Fruit fly (Drosophila melanogaster) whole organism, prepupa: ENCODE results near the gene ND-B17.

ENCODE experiments used
- CG10669 ChIP-seq: fragments of 200-800 bp; sonication (Bioruptor generic); optimal IDR thresholded peaks from 3 replicates; lab custom pipeline; 2018; ENCODE audit warnings: missing biosample characterization, mild to moderate bottlenecking, missing genetic modification characterization, moderate library complexity
- CG11294 ChIP-seq: fragments of 200-800 bp; sonication (Bioruptor generic); IDR thresholded peaks from 2 replicates; pipeline ENCODE4 v1.3.6; 2022; ENCODE audit warnings: missing biosample characterization, missing genetic modification characterization
- CG11762 ChIP-seq: fragments of 200-800 bp; sonication (Bioruptor generic); optimal IDR thresholded peaks from 3 replicates; lab custom pipeline; 2016; ENCODE audit warnings: missing biosample characterization, missing genetic modification characterization; ENCODE audit not compliant: insufficient read depth
- CG11902 ChIP-seq: fragments of 200-800 bp; sonication (Bioruptor generic); optimal IDR thresholded peaks from 3 replicates; lab custom pipeline; 2016; ENCODE audit warnings: missing biosample characterization, missing genetic modification characterization
- CG15336 ChIP-seq: fragments of 200-800 bp; sonication (Bioruptor generic); IDR thresholded peaks from 2 replicates; pipeline ENCODE4 v1.3.6; 2022; ENCODE audit warnings: missing biosample characterization, missing genetic modification characterization
- CG1621 ChIP-seq: fragments of 200-800 bp; sonication (Bioruptor generic); optimal IDR thresholded peaks from 3 replicates; lab custom pipeline; 2018; ENCODE audit warnings: missing biosample characterization, mild to moderate bottlenecking, missing genetic modification characterization
- CG3032 ChIP-seq: fragments of 200-800 bp; optimal IDR thresholded peaks from 2 replicates; lab custom pipeline; 2019; ENCODE audit warnings: missing biosample characterization, mild to moderate bottlenecking, missing genetic modification characterization, moderate library complexity
- CG31627 ChIP-seq: fragments of 200-800 bp; sonication (Bioruptor generic); optimal IDR thresholded peaks from 3 replicates; lab custom pipeline; 2016; ENCODE audit warnings: missing biosample characterization, missing genetic modification characterization
- CG32006 ChIP-seq: fragments of 200-800 bp; sonication (Bioruptor generic); optimal IDR thresholded peaks from 3 replicates; lab custom pipeline; 2017; ENCODE audit warnings: missing biosample characterization, mild to moderate bottlenecking, missing genetic modification characterization
- CG34406 ChIP-seq: fragments of 200-800 bp; sonication (Bioruptor generic); optimal IDR thresholded peaks from 3 replicates; lab custom pipeline; 2016; ENCODE audit warnings: missing biosample characterization, missing genetic modification characterization
- CG3919 ChIP-seq: fragments of 200-800 bp; sonication (Bioruptor generic); optimal IDR thresholded peaks from 3 replicates; lab custom pipeline; 2016; ENCODE audit warnings: missing biosample characterization, missing genetic modification characterization
- CG4318 ChIP-seq: fragments of 200-800 bp; sonication (Bioruptor generic); optimal IDR thresholded peaks from 3 replicates; lab custom pipeline; 2017; ENCODE audit warnings: missing biosample characterization, mild to moderate bottlenecking, missing genetic modification characterization
- CG6163 ChIP-seq: fragments of 200-800 bp; sonication (Bioruptor generic); IDR thresholded peaks from 3 replicates; pipeline ENCODE4 v1.3.6; 2022; ENCODE audit warnings: missing biosample characterization, missing genetic modification characterization
- CG6792 ChIP-seq: fragments of 200-800 bp; sonication (Bioruptor generic); optimal IDR thresholded peaks from 3 replicates; lab custom pipeline; 2016; ENCODE audit warnings: missing biosample characterization, missing genetic modification characterization
- CG6808 ChIP-seq: fragments of 200-800 bp; sonication (Bioruptor generic); optimal IDR thresholded peaks from 3 replicates; lab custom pipeline; 2017; ENCODE audit warnings: missing biosample characterization, missing genetic modification characterization, mild to moderate bottlenecking, moderate library complexity, missing genetic modification reagents
- CG6854 ChIP-seq: fragments of 200-800 bp; sonication (Bioruptor generic); optimal IDR thresholded peaks from 2 replicates; lab custom pipeline; 2017; ENCODE audit warnings: missing biosample characterization, mild to moderate bottlenecking, missing genetic modification characterization
- CG7368 ChIP-seq: fragments of 200-800 bp; sonication (Bioruptor generic); optimal IDR thresholded peaks from 3 replicates; lab custom pipeline; 2016; ENCODE audit warnings: missing biosample characterization, missing genetic modification characterization
- CG8119 ChIP-seq: fragments of 200-800 bp; sonication (Bioruptor generic); IDR thresholded peaks from 3 replicates; pipeline ENCODE4 v1.3.6; 2022; ENCODE audit warnings: missing biosample characterization, missing genetic modification characterization
- CG8319 ChIP-seq: fragments of 200-800 bp; sonication (Bioruptor generic); optimal IDR thresholded peaks from 3 replicates; lab custom pipeline; 2016; ENCODE audit warnings: missing biosample characterization, missing genetic modification characterization
- CG9139 ChIP-seq: fragments of 200-800 bp; sonication (Bioruptor generic); optimal IDR thresholded peaks from 3 replicates; lab custom pipeline; 2017; ENCODE audit warnings: missing biosample characterization, mild to moderate bottlenecking, missing genetic modification characterization
- Eip78C ChIP-seq: fragments of 200-800 bp; sonication (Bioruptor generic); peaks from one replicate; lab custom pipeline; 2016; ENCODE audit warnings: missing biosample characterization, missing genetic modification characterization
- Eip93F ChIP-seq: fragments of 200-800 bp; sonication (Bioruptor generic); optimal IDR thresholded peaks from 2 replicates; lab custom pipeline; 2016; ENCODE audit warnings: missing biosample characterization, mild to moderate bottlenecking, missing genetic modification characterization
- Hr38 ChIP-seq: sonication (Bioruptor generic); optimal IDR thresholded peaks from 2 replicates; lab custom pipeline; 2016; ENCODE audit warnings: missing biosample characterization, missing genetic modification characterization
- Hr39 ChIP-seq: fragments of 200-800 bp; sonication (Bioruptor generic); optimal IDR thresholded peaks from 2 replicates; lab custom pipeline; 2016; ENCODE audit warnings: missing biosample characterization, missing genetic modification characterization
- Hr4 ChIP-seq: fragments of 200-800 bp; sonication (Bioruptor generic); optimal IDR thresholded peaks from 3 replicates; lab custom pipeline; 2016; ENCODE audit warnings: missing biosample characterization, missing genetic modification characterization
- Met ChIP-seq: fragments of 200-800 bp; sonication (Bioruptor generic); optimal IDR thresholded peaks from 3 replicates; lab custom pipeline; 2016; ENCODE audit warnings: missing biosample characterization, missing genetic modification characterization
- OdsH ChIP-seq: fragments of 200-800 bp; sonication (Bioruptor generic); optimal IDR thresholded peaks from 3 replicates; lab custom pipeline; 2016; ENCODE audit warnings: missing biosample characterization, missing genetic modification characterization
- Smox ChIP-seq: fragments of 200-800 bp; sonication (Bioruptor generic); optimal IDR thresholded peaks from 3 replicates; lab custom pipeline; 2016; ENCODE audit warnings: missing biosample characterization, missing genetic modification characterization
- Sox102F ChIP-seq: fragments of 200-800 bp; sonication (Bioruptor generic); optimal IDR thresholded peaks from 2 replicates; lab custom pipeline; 2016; ENCODE audit warnings: missing biosample characterization, mild to moderate bottlenecking, missing genetic modification characterization
- achi ChIP-seq: fragments of 200-800 bp; sonication (Bioruptor generic); optimal IDR thresholded peaks from 3 replicates; lab custom pipeline; 2016; ENCODE audit warnings: missing biosample characterization, missing genetic modification characterization
- acj6 ChIP-seq: fragments of 200-800 bp; sonication (Bioruptor generic); optimal IDR thresholded peaks from 3 replicates; lab custom pipeline; 2016; ENCODE audit warnings: missing biosample characterization, missing genetic modification characterization
- cyc ChIP-seq: fragments of 200-800 bp; sonication (Bioruptor generic); optimal IDR thresholded peaks from 3 replicates; lab custom pipeline; 2016; ENCODE audit warnings: missing biosample characterization, missing genetic modification characterization
- dac ChIP-seq: fragments of 200-800 bp; sonication (Bioruptor generic); optimal IDR thresholded peaks from 2 replicates; lab custom pipeline; 2017; ENCODE audit warnings: missing biosample characterization, mild to moderate bottlenecking, missing genetic modification characterization
- dsx ChIP-seq: fragments of 200-800 bp; optimal IDR thresholded peaks from 3 replicates; lab custom pipeline; 2019; ENCODE audit warnings: missing biosample characterization, mild to moderate bottlenecking, missing genetic modification characterization, moderate library complexity; ENCODE audit not compliant: poor library complexity, severe bottlenecking
- eg ChIP-seq: fragments of 200-800 bp; sonication (Bioruptor generic); IDR thresholded peaks from 3 replicates; pipeline ENCODE4 v1.3.6; 2022; ENCODE audit warnings: missing biosample characterization, missing genetic modification characterization
- pdm3 ChIP-seq: fragments of 200-800 bp; sonication (Bioruptor generic); optimal IDR thresholded peaks from 3 replicates; lab custom pipeline; 2016; ENCODE audit warnings: missing biosample characterization, missing genetic modification characterization
- salr ChIP-seq, 2 experiments: fragments of 200-800 bp; sonication (Bioruptor generic); optimal IDR thresholded peaks; 3 replicates each; lab custom pipeline; 2016 to 2018; ENCODE audit warnings: missing biosample characterization in 2 of 2, missing genetic modification characterization in 2 of 2, mild to moderate bottlenecking in 1 of 2
- spab ChIP-seq: fragments of 200-800 bp; sonication (Bioruptor generic); optimal IDR thresholded peaks from 2 replicates; lab custom pipeline; 2017; ENCODE audit warnings: missing biosample characterization, mild to moderate bottlenecking, missing genetic modification characterization, missing genetic modification reagents
- svp ChIP-seq: fragments of 200-800 bp; sonication (Bioruptor generic); peaks from one replicate; lab custom pipeline; 2016; ENCODE audit warnings: missing biosample characterization, missing genetic modification characterization
- topi ChIP-seq: fragments of 200-800 bp; sonication (Bioruptor generic); optimal IDR thresholded peaks from 3 replicates; lab custom pipeline; 2016; ENCODE audit warnings: missing biosample characterization, missing genetic modification characterization
- vri ChIP-seq: fragments of 200-800 bp; sonication (Bioruptor generic); optimal IDR thresholded peaks from 3 replicates; lab custom pipeline; 2016; ENCODE audit warnings: missing biosample characterization, mild to moderate bottlenecking, missing genetic modification characterization

ND-B17 gene

DNA sequence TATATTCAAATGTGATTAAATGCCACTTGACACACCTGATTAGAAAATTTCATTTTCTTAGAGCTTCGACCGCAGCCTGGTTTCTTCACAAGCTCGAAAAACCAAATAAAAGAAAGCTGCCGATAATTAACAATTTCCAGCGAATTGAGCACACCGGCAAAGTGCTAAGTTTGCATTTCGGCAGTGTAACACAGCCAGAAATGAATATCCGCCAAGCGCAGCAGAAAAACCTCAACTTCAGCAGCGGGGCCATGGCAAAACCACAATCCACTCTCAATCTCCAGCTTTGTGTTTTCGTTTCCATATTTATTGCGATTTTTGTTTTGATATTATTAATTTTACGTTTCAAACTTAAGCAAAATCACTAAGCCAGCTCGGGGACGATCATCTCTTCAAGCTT is 1.6 kb downstream of the ND-B17 start:
- TF ChIP-seq Hr4 (GFP tag; lab: Kevin White, UChicago): no peak
- no peak for TF ChIP-seq CG3032 (tag; lab: Kevin White, UChicago)
- no peak for TF ChIP-seq acj6 (GFP tag; lab: Kevin White, UChicago)
- TF ChIP-seq CG9139 (GFP tag; lab: Kevin White, UChicago): no peak
- TF ChIP-seq CG32006 (GFP tag; lab: Kevin White, UChicago): no peak
- TF ChIP-seq Sox102F (GFP tag; lab: Kevin White, UChicago): no peak
- no peak for TF ChIP-seq Hr38
- TF ChIP-seq CG34406: no peak
- no peak for TF ChIP-seq CG10669 (GFP tag; lab: Kevin White, UChicago)
- TF ChIP-seq salr (GFP tag; optimal IDR thresholded peaks at IDR 0.05; lab: Kevin White, UChicago): no peak
- no peak for TF ChIP-seq CG6792 (GFP tag; lab: Kevin White, UChicago)
- no peak for TF ChIP-seq dac (GFP tag; lab: Kevin White, UChicago)

DNA sequence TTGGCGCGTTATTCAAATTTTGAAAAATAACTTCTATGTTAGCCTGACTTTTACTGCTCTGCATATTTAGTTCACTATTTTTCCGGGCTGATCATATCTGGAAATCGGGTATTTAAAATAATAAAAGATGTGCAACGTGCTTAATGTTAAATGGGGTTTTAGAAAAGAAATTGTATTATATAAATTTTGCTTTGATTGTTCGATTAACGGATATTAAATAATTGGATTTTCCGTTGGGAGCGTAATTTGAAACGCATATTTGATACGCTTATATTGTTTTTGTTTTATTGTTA is 2.7 kb downstream of the ND-B17 start:
- TF ChIP-seq CG15336 (GFP tag; lab: Robert Waterston, UW) (no peak), eg (GFP tag; lab: Robert Waterston, UW) (no peak), vri (GFP tag; lab: Kevin White, UChicago) (no peak), CG32006 (GFP tag; lab: Kevin White, UChicago) (no peak), CG8119 (GFP tag; lab: Robert Waterston, UW) (no peak), salr (GFP tag; optimal IDR thresholded peaks at IDR 0.05; lab: Kevin White, UChicago) (no peak), CG6808 (GFP tag; lab: Kevin White, UChicago) (no peak), CG9139 (GFP tag; lab: Kevin White, UChicago) (no peak), CG8319 (GFP tag; lab: Kevin White, UChicago) (no peak), CG7368 (GFP tag; lab: Kevin White, UChicago) (no peak), spab (no peak), Smox (GFP tag; lab: Kevin White, UChicago) (no peak), Sox102F (GFP tag; lab: Kevin White, UChicago) (no peak), CG11762 (GFP tag; lab: Kevin White, UChicago) (no peak), pdm3 (no peak), dsx (GFP tag; lab: Kevin White, UChicago) (no peak), Hr38 (no peak)

DNA sequence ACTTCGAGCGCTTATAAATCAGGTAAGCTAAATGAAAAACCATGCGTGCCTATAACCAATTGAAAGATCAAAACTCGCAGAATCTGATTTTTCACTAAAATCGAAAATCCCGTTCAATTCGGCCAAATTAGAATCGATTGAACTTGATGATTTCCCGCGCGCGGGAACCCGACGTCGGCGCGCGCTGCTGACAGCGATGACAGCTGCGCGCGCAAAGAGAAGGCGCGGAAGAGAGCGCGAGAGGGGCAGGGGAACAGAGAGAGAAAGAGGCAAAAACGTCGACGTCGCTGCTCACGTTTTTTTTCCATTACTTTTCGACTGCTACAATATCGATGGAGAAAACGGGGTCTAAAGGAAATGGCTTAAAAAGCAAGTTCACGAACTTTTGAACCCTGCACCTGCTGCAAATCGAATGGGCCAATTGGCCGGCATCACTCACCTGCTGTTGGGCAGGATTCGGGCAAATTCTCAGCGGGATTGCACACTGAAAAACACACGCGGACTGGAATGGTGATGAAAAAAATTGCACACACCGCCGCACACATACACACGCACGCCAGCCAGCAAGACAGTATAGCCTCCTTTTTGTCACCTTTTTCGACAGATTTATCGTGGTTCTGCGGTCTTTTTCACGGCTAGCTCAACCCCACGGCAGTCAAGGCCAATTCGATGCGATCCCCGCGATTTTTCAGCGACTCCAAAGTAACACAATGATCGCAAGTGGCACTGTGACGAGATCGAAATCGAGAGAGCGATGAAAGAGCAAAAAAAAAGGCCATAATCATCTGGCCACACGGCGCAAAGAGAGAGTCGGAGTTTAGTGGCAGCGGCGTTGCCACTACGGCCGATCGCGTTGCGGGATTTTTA is 3.3 kb downstream of the ND-B17 start, which contains the start of gene CycE:
TSS of gene CycE (minus strand) at position 757 of the 867 bp plus-strand sequence.
- TF ChIP-seq CG6854 (GFP tag; lab: Kevin White, UChicago): no peak
- TF ChIP-seq topi (GFP tag; lab: Kevin White, UChicago): no peak
- TF ChIP-seq CG3919 (GFP tag; lab: Kevin White, UChicago): no peak
- TF ChIP-seq CG6163 (GFP tag; lab: Robert Waterston, UW): no peak
- TF ChIP-seq eg (GFP tag; lab: Robert Waterston, UW): no peak
- no peak for TF ChIP-seq Eip93F (GFP tag; lab: Kevin White, UChicago)
- TF ChIP-seq Smox (GFP tag; lab: Kevin White, UChicago): no peak
- no peak for TF ChIP-seq CG11902 (GFP tag; lab: Kevin White, UChicago)
- TF ChIP-seq CG1621 (tag; lab: Kevin White, UChicago): no peak
- TF ChIP-seq spab: no peak
- TF ChIP-seq cyc (GFP tag; lab: Kevin White, UChicago): no peak
- no peak for TF ChIP-seq OdsH (GFP tag; lab: Kevin White, UChicago)
- no peak for TF ChIP-seq CG3032 (tag; lab: Kevin White, UChicago)
- TF ChIP-seq Met (GFP tag; lab: Kevin White, UChicago): no peak
- TF ChIP-seq CG31627 (GFP tag; lab: Kevin White, UChicago): no peak
- no peak for TF ChIP-seq CG11762 (GFP tag; lab: Kevin White, UChicago)
- TF ChIP-seq CG8119 (GFP tag; lab: Robert Waterston, UW): no peak
- peak; percentile 73 for TF ChIP-seq Eip78C (GFP tag; lab: Kevin White, UChicago)
- TF ChIP-seq achi (GFP tag; lab: Kevin White, UChicago): peak; percentile 13
- no peak for TF ChIP-seq CG32006 (GFP tag; lab: Kevin White, UChicago)
- TF ChIP-seq CG4318: no peak
- no peak for TF ChIP-seq CG11294 (GFP tag; lab: Robert Waterston, UW)
- no peak for TF ChIP-seq Hr39
- peak; percentile 70 for TF ChIP-seq svp (GFP tag; lab: Kevin White, UChicago)
- TF ChIP-seq CG15336 (GFP tag; lab: Robert Waterston, UW): 0 out of 2 replicates have a peak, but pooled peaks have one; percentile 12
- TF ChIP-seq acj6 (GFP tag; lab: Kevin White, UChicago): no peak
